Worm (Caenorhabditis elegans) whole organism, L2 larva: ENCODE measurements around the gene oac-23.

ENCODE experiments used
- C34F6.9 ChIP-seq: fragments of 150-350 bp; optimal IDR thresholded peaks from 2 replicates; lab custom pipeline; 2014; ENCODE audit warnings: missing biosample characterization, missing genetic modification characterization
- F13H6.1 ChIP-seq: sonication (generic microtip); optimal IDR thresholded peaks from 2 replicates; lab custom pipeline; 2016; ENCODE audit warnings: missing genetic modification characterization, missing compliant biosample characterization
- R02D3.7 ChIP-seq: fragments of 150-350 bp; optimal IDR thresholded peaks from 2 replicates; lab custom pipeline; 2014; ENCODE audit warnings: missing biosample characterization, missing genetic modification characterization
- Y55F3AM.14 ChIP-seq: fragments of 200-800 bp; sonication (Bioruptor generic); optimal IDR thresholded peaks from 2 replicates; lab custom pipeline; 2018; ENCODE audit warnings: mild to moderate bottlenecking, missing genetic modification characterization, missing compliant biosample characterization
- ZK546.5 ChIP-seq: sonication (generic microtip); optimal IDR thresholded peaks from 2 replicates; lab custom pipeline; 2017; ENCODE audit warnings: missing biosample characterization, missing genetic modification characterization
- aly-2 ChIP-seq: fragments of 150-350 bp; optimal IDR thresholded peaks from 2 replicates; lab custom pipeline; 2014; ENCODE audit warnings: missing biosample characterization, missing genetic modification characterization
- ama-1 ChIP-seq: fragments of 150-350 bp; optimal IDR thresholded peaks from 2 replicates; lab custom pipeline; 2018; ENCODE audit warnings: inconsistent platforms
- ceh-16 ChIP-seq: fragments of 150-350 bp; optimal IDR thresholded peaks from 2 replicates; lab custom pipeline; 2014; ENCODE audit warnings: missing biosample characterization, missing genetic modification characterization
- ceh-82 ChIP-seq: fragments of 150-350 bp; optimal IDR thresholded peaks from 2 replicates; lab custom pipeline; 2014; ENCODE audit warnings: missing biosample characterization, missing genetic modification characterization
- dmd-4 ChIP-seq: sonication (generic microtip); optimal IDR thresholded peaks from 2 replicates; lab custom pipeline; 2017; ENCODE audit warnings: missing biosample characterization, missing genetic modification characterization
- egl-27 ChIP-seq: sonication (generic microtip); optimal IDR thresholded peaks from 3 replicates; lab custom pipeline; 2017; ENCODE audit warnings: missing biosample characterization, missing genetic modification reagents, missing genetic modification characterization
- elt-1 ChIP-seq: fragments of 150-350 bp; optimal IDR thresholded peaks from 2 replicates; lab custom pipeline; 2014; ENCODE audit warnings: missing biosample characterization, missing genetic modification characterization
- elt-3 ChIP-seq: sonication (generic microtip); optimal IDR thresholded peaks from 2 replicates; lab custom pipeline; 2017; ENCODE audit warnings: missing biosample characterization, missing genetic modification characterization
- fos-1 ChIP-seq: fragments of 150-350 bp; optimal IDR thresholded peaks from 2 replicates; lab custom pipeline; 2014; ENCODE audit warnings: missing biosample characterization, missing genetic modification characterization
- gmeb-1 ChIP-seq: fragments of 150-350 bp; optimal IDR thresholded peaks from 2 replicates; lab custom pipeline; 2014; ENCODE audit warnings: missing biosample characterization, missing genetic modification characterization
- lin-11 ChIP-seq: fragments of 150-350 bp; sonication (generic microtip); optimal IDR thresholded peaks from 2 replicates; lab custom pipeline; 2014; ENCODE audit warnings: missing biosample characterization, missing genetic modification characterization, inconsistent platforms, mixed read lengths
- lin-13 ChIP-seq: fragments of 150-350 bp; optimal IDR thresholded peaks from 2 replicates; lab custom pipeline; 2014; ENCODE audit warnings: missing biosample characterization, missing genetic modification reagents, missing genetic modification characterization
- lin-39 ChIP-seq: fragments of 150-350 bp; optimal IDR thresholded peaks from 2 replicates; lab custom pipeline; 2014; ENCODE audit warnings: missing biosample characterization, missing genetic modification reagents, missing genetic modification characterization
- lsy-2 ChIP-seq, 2 experiments: fragments of 150-350 bp in 1 of 2; sonication (generic microtip) in 1 of 2; optimal IDR thresholded peaks; 2 replicates each; lab custom pipeline; 2014 to 2017; ENCODE audit warnings: missing biosample characterization in 2 of 2, missing genetic modification characterization in 2 of 2
- mab-5 ChIP-seq: fragments of 150-350 bp; optimal IDR thresholded peaks from 2 replicates; lab custom pipeline; 2014; ENCODE audit warnings: missing biosample characterization, missing genetic modification characterization
- mbf-1 ChIP-seq: sonication (generic microtip); optimal IDR thresholded peaks from 2 replicates; lab custom pipeline; 2017; ENCODE audit warnings: missing biosample characterization, missing genetic modification characterization
- mdl-1 ChIP-seq, 2 experiments: fragments of 150-350 bp in 1 of 2; sonication (generic microtip) in 1 of 2; optimal IDR thresholded peaks; 2 replicates each; lab custom pipeline; 2017; ENCODE audit warnings: missing biosample characterization in 2 of 2, missing genetic modification characterization in 2 of 2
- nhr-10 ChIP-seq: sonication (generic microtip); optimal IDR thresholded peaks from 2 replicates; lab custom pipeline; 2017; ENCODE audit warnings: missing biosample characterization, missing genetic modification characterization
- nhr-129 ChIP-seq: fragments of 150-350 bp; optimal IDR thresholded peaks from 2 replicates; lab custom pipeline; 2014; ENCODE audit warnings: missing biosample characterization, missing genetic modification characterization
- nhr-21 ChIP-seq: fragments of 150-350 bp; optimal IDR thresholded peaks from 2 replicates; lab custom pipeline; 2014; ENCODE audit warnings: missing biosample characterization, missing genetic modification characterization
- nhr-237 ChIP-seq: fragments of 150-350 bp; optimal IDR thresholded peaks from 2 replicates; lab custom pipeline; 2014; ENCODE audit warnings: missing biosample characterization, missing genetic modification characterization
- nhr-25 ChIP-seq: fragments of 150-350 bp; sonication (generic microtip); optimal IDR thresholded peaks from 3 replicates; lab custom pipeline; 2014; ENCODE audit warnings: missing biosample characterization, missing genetic modification characterization
- nhr-77 ChIP-seq: fragments of 150-350 bp; optimal IDR thresholded peaks from 2 replicates; lab custom pipeline; 2014; ENCODE audit warnings: missing biosample characterization, missing genetic modification characterization
- peb-1 ChIP-seq: fragments of 150-350 bp; optimal IDR thresholded peaks from 2 replicates; lab custom pipeline; 2014; ENCODE audit warnings: missing biosample characterization, missing genetic modification characterization
- sem-4 ChIP-seq: fragments of 150-350 bp; optimal IDR thresholded peaks from 2 replicates; lab custom pipeline; 2014; ENCODE audit warnings: missing biosample characterization, missing genetic modification reagents, missing genetic modification characterization
- sma-3 ChIP-seq: sonication (generic microtip); optimal IDR thresholded peaks from 2 replicates; lab custom pipeline; 2016; ENCODE audit warnings: missing genetic modification reagents, missing genetic modification characterization, missing compliant biosample characterization
- sma-9 ChIP-seq, 2 experiments: fragments of 150-350 bp in 1 of 2; sonication (generic microtip) in 1 of 2; optimal IDR thresholded peaks; 2 replicates each; lab custom pipeline; 2014 to 2016; ENCODE audit warnings: missing genetic modification characterization in 2 of 2, mild to moderate bottlenecking in 1 of 2, missing biosample characterization in 1 of 2, missing compliant biosample characterization in 1 of 2, missing genetic modification reagents in 1 of 2, moderate library complexity in 1 of 2
- unc-39 ChIP-seq: fragments of 150-350 bp; optimal IDR thresholded peaks from 2 replicates; lab custom pipeline; 2014; ENCODE audit warnings: missing biosample characterization, missing genetic modification characterization
- unc-55 ChIP-seq: fragments of 150-350 bp; sonication (generic microtip); optimal IDR thresholded peaks from 3 replicates; lab custom pipeline; 2014; ENCODE audit warnings: missing biosample characterization, missing genetic modification reagents, missing genetic modification characterization
- unc-62 ChIP-seq: fragments of 150-350 bp; optimal IDR thresholded peaks from 2 replicates; lab custom pipeline; 2014; ENCODE audit warnings: missing biosample characterization, missing genetic modification reagents, missing genetic modification characterization
- ztf-1 ChIP-seq: fragments of 200-800 bp; sonication (Bioruptor generic); conservative IDR thresholded peaks from 2 replicates; pipeline ENCODE4 v1.3.6; 2022; ENCODE audit warnings: missing genetic modification characterization, missing compliant biosample characterization
- ztf-11 ChIP-seq: sonication (generic microtip); optimal IDR thresholded peaks from 2 replicates; lab custom pipeline; 2017; ENCODE audit warnings: missing biosample characterization, missing genetic modification characterization

oac-23 gene

ce11 chrIV:3876955-3877354 is 4.3 kb upstream of the oac-23 start:
- no peak for TF ChIP-seq mab-5 (tag; lab: Kevin White, UChicago)
- no peak for TF ChIP-seq ceh-16 (tag; lab: Kevin White, UChicago)
- TF ChIP-seq, all 48 proteins: peak for 0

- TF ChIP-seq dmd-4 (tag; lab: Kevin White, UChicago) = no peak
- no peak for TF ChIP-seq nhr-10 (tag; lab: Kevin White, UChicago)
- TF ChIP-seq fos-1 = peak; percentile 27
These were observed 2.8 kb upstream of the oac-23 start, which contains the start of gene F37C4.6 for ce11 chrIV:3878283-3878938. Gene F37C4.6 (minus strand): TSS chrIV:3878333.

- TF ChIP-seq nhr-21 (tag; lab: Kevin White, UChicago) = no peak
- TF ChIP-seq ama-1 (lab: Kevin White, UChicago) = no peak
- TF ChIP-seq fos-1 = no peak
- TF ChIP-seq unc-39 (tag; lab: Kevin White, UChicago) = no peak
- no peak for TF ChIP-seq elt-3 (tag; lab: Kevin White, UChicago)
- no peak for TF ChIP-seq lin-11 (tag; lab: Kevin White, UChicago)
- TF ChIP-seq R02D3.7 = no peak
- TF ChIP-seq aly-2 = no peak
- no peak for TF ChIP-seq nhr-10 (tag; lab: Kevin White, UChicago)
- TF ChIP-seq ceh-82 = no peak
- TF ChIP-seq ZK546.5 (tag; lab: Kevin White, UChicago) = no peak
- no peak for TF ChIP-seq nhr-77 (tag; lab: Kevin White, UChicago)
- TF ChIP-seq unc-62 (GFP tag; lab: Kevin White, UChicago) = no peak
- no peak for TF ChIP-seq nhr-237
These were observed 4.1 kb downstream of the oac-23 start, which contains the start of gene oac-22 for ce11 chrIV:3885369-3885768. Gene oac-22 (plus strand): TSS chrIV:3885669.

ce11 chrIV:3888963-3889362 is 7.7 kb downstream of the oac-23 start, which contains the start of gene oac-21:
Gene oac-21 (plus strand): TSS chrIV:3889263.
- TF ChIP-seq mdl-1 (tag; optimal IDR thresholded peaks at IDR 0.05; lab: Kevin White, UChicago) = no peak
- TF ChIP-seq elt-1 (tag; lab: Kevin White, UChicago) = no peak
- no peak for TF ChIP-seq nhr-129 (tag; lab: Kevin White, UChicago)
- no peak for TF ChIP-seq lsy-2 (tag; optimal IDR thresholded peaks at IDR 0.05; lab: Kevin White, UChicago)
- TF ChIP-seq nhr-21 (tag; lab: Kevin White, UChicago) = no peak
- no peak for TF ChIP-seq sem-4 (tag; lab: Kevin White, UChicago)
- TF ChIP-seq unc-55 (GFP tag; lab: Kevin White, UChicago) = no peak
- TF ChIP-seq unc-62 (GFP tag; lab: Kevin White, UChicago) = no peak
- no peak for TF ChIP-seq sma-9 (GFP tag; optimal IDR thresholded peaks at IDR 0.05; lab: Kevin White, UChicago)
- no peak for TF ChIP-seq sma-9 (tag; optimal IDR thresholded peaks at IDR 0.05; lab: Kevin White, UChicago)
- no peak for TF ChIP-seq egl-27 (tag; lab: Kevin White, UChicago)
- no peak for TF ChIP-seq ztf-11
- TF ChIP-seq F13H6.1 = no peak
- no peak for TF ChIP-seq lin-39 (tag; lab: Kevin White, UChicago)
- TF ChIP-seq dmd-4 (tag; lab: Kevin White, UChicago) = no peak
- no peak for TF ChIP-seq peb-1 (tag; lab: Kevin White, UChicago)
- TF ChIP-seq lin-13 (GFP tag; lab: Kevin White, UChicago) = no peak

ce11 chrIV:3892027-3892426 is 10.8 kb downstream of the oac-23 start, which contains the start of gene F56D6.9:
Gene F56D6.9 (plus strand): TSS chrIV:3892327.
- TF ChIP-seq mbf-1 (tag; lab: Kevin White, UChicago) (no peak), Y55F3AM.14 (GFP tag; lab: Kevin White, UChicago) (no peak), unc-39 (tag; lab: Kevin White, UChicago) (no peak), nhr-25 (tag; lab: Kevin White, UChicago) (no peak), ztf-1 (GFP tag; lab: Robert Waterston, UW) (no peak), nhr-237 (no peak), aly-2 (no peak), sma-3 (GFP tag; lab: Kevin White, UChicago) (no peak), ztf-11 (no peak), fos-1 (no peak), gmeb-1 (tag; lab: Kevin White, UChicago) (no peak), C34F6.9 (tag; lab: Kevin White, UChicago) (no peak), peb-1 (tag; lab: Kevin White, UChicago) (no peak), lin-39 (tag; lab: Kevin White, UChicago) (no peak), nhr-129 (tag; lab: Kevin White, UChicago) (no peak), elt-3 (tag; lab: Kevin White, UChicago) (no peak)
